Fruit fly (Drosophila melanogaster): ENCODE data around the gene Cph.

Gene Cph

dm6 chrX:7246070-7246469 is 108.5 kb downstream of the Cph start:
- TF ChIP-seq bab1 (GFP tag; optimal IDR thresholded peaks at IDR 0.05) = no peak
- TF ChIP-seq Mnt (GFP tag; optimal IDR thresholded peaks at IDR 0.05) = no peak
- no peak for TF ChIP-seq cnc (optimal IDR thresholded peaks at IDR 0.05)
- no peak for TF ChIP-seq Crg-1 (GFP tag; optimal IDR thresholded peaks at IDR 0.05)
- TF ChIP-seq pad (GFP tag; optimal IDR thresholded peaks at IDR 0.05) = no peak
- no peak for TF ChIP-seq CG14711 (tag; optimal IDR thresholded peaks at IDR 0.05)
- no peak for TF ChIP-seq CG33017 (tag; optimal IDR thresholded peaks at IDR 0.05)
- no peak for TF ChIP-seq cic (GFP tag; optimal IDR thresholded peaks at IDR 0.05)

- no peak for TF ChIP-seq Mnt (GFP tag; optimal IDR thresholded peaks at IDR 0.05)
- no peak for TF ChIP-seq ovo (GFP tag; optimal IDR thresholded peaks at IDR 0.05)
- no peak for TF ChIP-seq CG33017 (tag; optimal IDR thresholded peaks at IDR 0.05)
- TF ChIP-seq CG14711 (tag; optimal IDR thresholded peaks at IDR 0.05) = no peak
- TF ChIP-seq tj (GFP tag; optimal IDR thresholded peaks at IDR 0.05) = no peak
- TF ChIP-seq Crg-1 (GFP tag; optimal IDR thresholded peaks at IDR 0.05) = no peak
- TF ChIP-seq cnc (optimal IDR thresholded peaks at IDR 0.05) = no peak
- TF ChIP-seq CG12768 (GFP tag; optimal IDR thresholded peaks at IDR 0.05) = no peak
- TF ChIP-seq Clk (GFP tag; optimal IDR thresholded peaks at IDR 0.05) = no peak
- no peak for TF ChIP-seq kay (GFP tag; ENCODE audit: borderline replicate concordance)
- no peak for TF ChIP-seq CG11617 (GFP tag; optimal IDR thresholded peaks at IDR 0.05)
- no peak for TF ChIP-seq bab1 (GFP tag; optimal IDR thresholded peaks at IDR 0.05)
- TF ChIP-seq CG7101 (tag; optimal IDR thresholded peaks at IDR 0.05) = no peak
- TF ChIP-seq CG5204 (GFP tag; optimal IDR thresholded peaks at IDR 0.05) = no peak
- TF ChIP-seq cic (GFP tag; optimal IDR thresholded peaks at IDR 0.05) = no peak
- no peak for TF ChIP-seq Hr96 (GFP tag; optimal IDR thresholded peaks at IDR 0.05)
- TF ChIP-seq CG1620 (GFP tag; optimal IDR thresholded peaks at IDR 0.05) = no peak
Measured at dm6 chrX:7252468-7252867, 114.9 kb downstream of the Cph start.

dm6 chrX:7255153-7255552 is 117.6 kb downstream of the Cph start:
- TF ChIP-seq CG7045 (GFP tag; optimal IDR thresholded peaks at IDR 0.05) (no peak), Hr96 (GFP tag; optimal IDR thresholded peaks at IDR 0.05) (no peak), pad (GFP tag; optimal IDR thresholded peaks at IDR 0.05) (no peak), ovo (GFP tag; optimal IDR thresholded peaks at IDR 0.05) (no peak), bab1 (GFP tag; optimal IDR thresholded peaks at IDR 0.05) (no peak), Crg-1 (GFP tag; optimal IDR thresholded peaks at IDR 0.05) (no peak), toe (GFP tag; optimal IDR thresholded peaks at IDR 0.05) (no peak), CG12768 (GFP tag; optimal IDR thresholded peaks at IDR 0.05) (no peak), CG14711 (tag; optimal IDR thresholded peaks at IDR 0.05) (no peak), CG7101 (tag; optimal IDR thresholded peaks at IDR 0.05) (no peak), Mnt (GFP tag; optimal IDR thresholded peaks at IDR 0.05) (no peak), CG33017 (tag; optimal IDR thresholded peaks at IDR 0.05) (no peak), CG11617 (GFP tag; optimal IDR thresholded peaks at IDR 0.05) (no peak), cic (GFP tag; optimal IDR thresholded peaks at IDR 0.05) (no peak), tj (GFP tag; optimal IDR thresholded peaks at IDR 0.05) (no peak), CG1620 (GFP tag; optimal IDR thresholded peaks at IDR 0.05) (no peak), kay (GFP tag; ENCODE audit: borderline replicate concordance) (no peak), CG5204 (GFP tag; optimal IDR thresholded peaks at IDR 0.05) (no peak)

dm6 chrX:7266604-7267003 is 129.1 kb downstream of the Cph start, which contains the start of gene CG1958:
CG1958 (plus strand) TSS chrX:7266904.
- TF ChIP-seq Crg-1 (GFP tag; optimal IDR thresholded peaks at IDR 0.05) (no peak), CG5204 (GFP tag; optimal IDR thresholded peaks at IDR 0.05) (no peak), Hr96 (GFP tag; optimal IDR thresholded peaks at IDR 0.05) (no peak), kay (GFP tag; ENCODE audit: borderline replicate concordance) (no peak), bab1 (GFP tag; optimal IDR thresholded peaks at IDR 0.05) (no peak), ovo (GFP tag; optimal IDR thresholded peaks at IDR 0.05) (no peak), CG12768 (GFP tag; optimal IDR thresholded peaks at IDR 0.05) (no peak), CG7101 (tag; optimal IDR thresholded peaks at IDR 0.05) (no peak), CG14711 (tag; optimal IDR thresholded peaks at IDR 0.05) (no peak), CG7045 (GFP tag; optimal IDR thresholded peaks at IDR 0.05) (no peak), cnc (optimal IDR thresholded peaks at IDR 0.05) (no peak), CG33017 (tag; optimal IDR thresholded peaks at IDR 0.05) (no peak), cic (GFP tag; optimal IDR thresholded peaks at IDR 0.05) (no peak), tj (GFP tag; optimal IDR thresholded peaks at IDR 0.05) (no peak), Clk (GFP tag; optimal IDR thresholded peaks at IDR 0.05) (no peak)

- no peak for TF ChIP-seq CG5204 (GFP tag; optimal IDR thresholded peaks at IDR 0.05)
- TF ChIP-seq Mnt (GFP tag; optimal IDR thresholded peaks at IDR 0.05) = no peak
- TF ChIP-seq CG11617 (GFP tag; optimal IDR thresholded peaks at IDR 0.05) = no peak
- no peak for TF ChIP-seq CG1620 (GFP tag; optimal IDR thresholded peaks at IDR 0.05)
- TF ChIP-seq pad (GFP tag; optimal IDR thresholded peaks at IDR 0.05) = no peak
- TF ChIP-seq tj (GFP tag; optimal IDR thresholded peaks at IDR 0.05) = no peak
- TF ChIP-seq bab1 (GFP tag; optimal IDR thresholded peaks at IDR 0.05) = no peak
- no peak for TF ChIP-seq ovo (GFP tag; optimal IDR thresholded peaks at IDR 0.05)
- no peak for TF ChIP-seq cnc (optimal IDR thresholded peaks at IDR 0.05)
- no peak for TF ChIP-seq toe (GFP tag; optimal IDR thresholded peaks at IDR 0.05)
- no peak for TF ChIP-seq Crg-1 (GFP tag; optimal IDR thresholded peaks at IDR 0.05)
- TF ChIP-seq CG33017 (tag; optimal IDR thresholded peaks at IDR 0.05) = no peak
- no peak for TF ChIP-seq CG7045 (GFP tag; optimal IDR thresholded peaks at IDR 0.05)
- TF ChIP-seq kay (GFP tag; ENCODE audit: borderline replicate concordance) = no peak
Measured at dm6 chrX:7271376-7272015, 134.0 kb downstream of the Cph start.

- no peak for TF ChIP-seq Clk (GFP tag; optimal IDR thresholded peaks at IDR 0.05)
- TF ChIP-seq cnc (optimal IDR thresholded peaks at IDR 0.05) = no peak
- no peak for TF ChIP-seq CG11617 (GFP tag; optimal IDR thresholded peaks at IDR 0.05)
- no peak for TF ChIP-seq pad (GFP tag; optimal IDR thresholded peaks at IDR 0.05)
- TF ChIP-seq CG33017 (tag; optimal IDR thresholded peaks at IDR 0.05) = no peak
- TF ChIP-seq CG14711 (tag; optimal IDR thresholded peaks at IDR 0.05) = no peak
- no peak for TF ChIP-seq CG5204 (GFP tag; optimal IDR thresholded peaks at IDR 0.05)
- TF ChIP-seq ovo (GFP tag; optimal IDR thresholded peaks at IDR 0.05) = no peak
- TF ChIP-seq kay (GFP tag; ENCODE audit: borderline replicate concordance) = no peak
Measured at dm6 chrX:7277038-7277437, 139.5 kb downstream of the Cph start.
